Worm (Caenorhabditis elegans): ENCODE results near the gene C29F4.3.

DNA sequence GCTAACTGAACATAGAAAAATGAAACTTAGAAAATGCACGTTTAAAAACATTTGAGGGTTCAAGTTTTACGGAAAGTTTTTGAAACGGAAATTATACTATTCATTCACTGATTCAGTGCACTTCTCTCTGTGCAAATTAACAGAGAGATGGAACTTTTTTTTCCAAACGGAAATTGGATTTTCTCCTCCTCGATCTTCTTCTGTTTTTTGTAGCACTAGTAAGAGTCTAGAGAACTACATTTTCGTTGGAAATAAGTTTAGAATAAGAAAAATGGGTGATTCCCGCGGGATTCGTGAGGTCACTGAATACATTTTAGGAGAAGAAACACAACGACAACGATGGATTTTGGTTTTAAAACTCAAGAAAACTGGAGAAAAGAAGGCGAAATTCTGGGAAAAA is 12.0 kb upstream of the C29F4.3 start:
- TF ChIP-seq ama-1 (optimal IDR thresholded peaks at IDR 0.05): no peak
- no peak for TF ChIP-seq nhr-11 (tag; optimal IDR thresholded peaks at IDR 0.05)
- no peak for TF ChIP-seq dmd-4 (tag; optimal IDR thresholded peaks at IDR 0.05; ENCODE audit: borderline replicate concordance)
- no peak for TF ChIP-seq T23F11.4 (GFP tag; optimal IDR thresholded peaks at IDR 0.05)
- TF ChIP-seq ceh-14 (tag; optimal IDR thresholded peaks at IDR 0.05): no peak
- TF ChIP-seq nfya-1 (tag; optimal IDR thresholded peaks at IDR 0.05): no peak
- TF ChIP-seq elt-4 (tag; optimal IDR thresholded peaks at IDR 0.05): no peak
- no peak for TF ChIP-seq unc-55 (GFP tag; optimal IDR thresholded peaks at IDR 0.05)
- TF ChIP-seq tbx-7 (tag; optimal IDR thresholded peaks at IDR 0.05): no peak
- TF ChIP-seq unc-42 (tag; optimal IDR thresholded peaks at IDR 0.05): peak; percentile 44
- TF ChIP-seq pqm-1 (tag; optimal IDR thresholded peaks at IDR 0.05): no peak

Measured in whole organism, late embryonic.